Worm (Caenorhabditis elegans): Measurements from ENCODE around the gene dach-1.

Gene dach-1

DNA sequence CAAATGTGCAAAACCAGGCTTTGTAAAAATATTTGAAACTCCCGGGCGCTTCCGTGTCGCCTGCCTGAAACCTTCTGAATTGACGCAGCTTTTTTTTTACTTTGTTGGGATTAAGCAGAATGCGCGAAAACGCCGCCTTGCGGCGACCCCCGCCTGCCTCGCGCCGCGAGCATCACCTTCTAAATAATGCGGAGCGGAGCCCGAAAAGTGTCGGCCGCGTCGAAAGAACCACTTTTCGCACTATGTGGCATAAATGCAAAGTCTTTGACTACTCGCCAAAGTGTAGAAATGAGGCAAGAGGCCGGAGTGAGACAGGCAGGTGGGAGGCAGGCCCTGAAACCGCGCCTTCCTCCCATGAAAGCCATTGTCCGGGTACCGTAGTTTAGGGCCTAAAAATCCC is 36.7 kb upstream of the dach-1 start:
- TF ChIP-seq alr-1 (tag; optimal IDR thresholded peaks at IDR 0.05) (no peak), mab-5 (tag; optimal IDR thresholded peaks at IDR 0.05) (no peak), nhr-10 (tag; optimal IDR thresholded peaks at IDR 0.05) (no peak), nhr-25 (tag; optimal IDR thresholded peaks at IDR 0.05) (no peak), blmp-1 (tag; optimal IDR thresholded peaks at IDR 0.05; ENCODE audit: insufficient read depth) (no peak), nhr-237 (tag; optimal IDR thresholded peaks at IDR 0.05) (no peak), ztf-4 (tag; optimal IDR thresholded peaks at IDR 0.05) (no peak), ceh-82 (tag; optimal IDR thresholded peaks at IDR 0.05) (no peak), aly-2 (tag; optimal IDR thresholded peaks at IDR 0.05) (no peak), lin-39 (tag; optimal IDR thresholded peaks at IDR 0.05) (no peak), lin-13 (GFP tag; optimal IDR thresholded peaks at IDR 0.05) (no peak), F13H6.1 (tag; optimal IDR thresholded peaks at IDR 0.05) (no peak), C34F6.9 (tag; optimal IDR thresholded peaks at IDR 0.05) (no peak), ZK546.5 (tag; optimal IDR thresholded peaks at IDR 0.05) (no peak), nhr-12 (tag; optimal IDR thresholded peaks at IDR 0.05) (no peak)

DNA sequence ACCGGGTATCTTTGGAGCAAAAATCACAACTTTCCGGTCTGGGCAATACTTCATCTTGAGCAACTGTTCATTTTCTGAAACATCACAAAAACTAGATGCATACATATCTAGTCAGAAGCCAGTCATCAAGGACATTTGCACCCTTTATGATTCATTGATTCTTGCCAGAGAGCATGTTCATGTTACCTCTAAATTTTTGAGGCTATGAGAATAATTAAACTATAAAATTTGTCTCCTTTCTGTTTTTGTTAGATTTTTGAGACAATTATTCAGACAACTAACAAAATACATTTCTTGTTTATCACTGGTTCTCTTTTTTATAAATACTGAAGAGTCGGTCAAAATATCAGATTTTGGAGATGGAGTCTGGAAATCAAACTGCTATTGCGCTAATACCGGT is 33.3 kb upstream of the dach-1 start, which contains the start of gene srx-67:
TSS of gene srx-67 (plus strand) at position 301 of the 400 bp plus-strand sequence.
- TF ChIP-seq Y55F3AM.14 (GFP tag; optimal IDR thresholded peaks at IDR 0.05) (no peak), nhr-77 (tag; optimal IDR thresholded peaks at IDR 0.05) (no peak), lin-39 (tag; optimal IDR thresholded peaks at IDR 0.05) (no peak), sma-3 (GFP tag; optimal IDR thresholded peaks at IDR 0.05) (no peak), nhr-237 (tag; optimal IDR thresholded peaks at IDR 0.05) (no peak), crh-2 (tag; optimal IDR thresholded peaks at IDR 0.05) (no peak), sma-9 (GFP tag; optimal IDR thresholded peaks at IDR 0.05) (no peak), sma-9 (tag; optimal IDR thresholded peaks at IDR 0.05) (no peak), ama-1 (optimal IDR thresholded peaks at IDR 0.05) (no peak), unc-62 (GFP tag; optimal IDR thresholded peaks at IDR 0.05) (no peak), lin-11 (tag; optimal IDR thresholded peaks at IDR 0.05) (no peak), nhr-23 (tag; optimal IDR thresholded peaks at IDR 0.05) (no peak), sem-4 (tag; optimal IDR thresholded peaks at IDR 0.05) (no peak), aly-2 (tag; optimal IDR thresholded peaks at IDR 0.05) (no peak), gmeb-1 (tag; optimal IDR thresholded peaks at IDR 0.05) (no peak), C34F6.9 (tag; optimal IDR thresholded peaks at IDR 0.05) (no peak), zag-1 (tag; optimal IDR thresholded peaks at IDR 0.05) (no peak), nhr-21 (tag; optimal IDR thresholded peaks at IDR 0.05) (no peak), blmp-1 (tag; optimal IDR thresholded peaks at IDR 0.05; ENCODE audit: insufficient read depth) (no peak)

DNA sequence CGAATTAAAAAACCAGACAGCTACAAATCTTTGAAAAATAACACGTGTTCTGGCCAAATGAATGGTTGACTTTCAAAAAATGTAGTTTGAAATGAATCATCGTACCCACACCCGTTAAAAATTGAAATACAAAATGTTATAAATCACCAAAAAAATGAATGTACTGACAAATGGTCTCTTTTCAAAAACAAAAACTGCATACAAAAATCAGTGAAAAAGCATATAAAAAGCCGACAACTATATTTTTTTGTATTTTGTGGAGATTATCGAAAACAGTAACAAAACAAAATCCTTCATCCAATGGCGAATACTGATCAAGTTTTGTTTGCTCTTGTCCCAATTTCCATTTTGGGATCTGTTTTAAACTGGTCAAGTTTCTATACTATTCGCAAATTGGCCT is 30.5 kb upstream of the dach-1 start, which contains the start of gene srx-66:
TSS of gene srx-66 (plus strand) at position 301 of the 400 bp plus-strand sequence.
- TF ChIP-seq lin-39 (tag; optimal IDR thresholded peaks at IDR 0.05), result no peak
- TF ChIP-seq ztf-4 (tag; optimal IDR thresholded peaks at IDR 0.05), result no peak
- no peak for TF ChIP-seq F13H6.1 (tag; optimal IDR thresholded peaks at IDR 0.05)

DNA sequence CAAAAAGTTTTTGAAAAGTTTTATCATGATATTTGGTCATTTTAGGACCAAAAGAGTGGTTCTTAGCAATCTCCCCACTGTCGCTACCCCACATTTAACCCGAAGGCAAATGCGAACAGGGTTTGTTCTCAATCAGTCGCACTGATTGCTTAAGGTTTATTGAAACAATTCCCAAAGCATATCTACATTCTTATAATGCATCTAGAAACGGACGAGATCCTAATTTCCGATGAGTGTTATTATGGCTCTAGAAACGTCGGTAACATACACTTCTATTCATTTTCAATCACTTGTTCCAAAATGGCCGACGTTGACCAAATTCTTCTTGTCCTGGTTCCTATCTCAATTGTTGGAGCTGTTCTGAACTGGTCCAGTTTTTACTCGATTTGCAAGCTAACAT is 28.2 kb upstream of the dach-1 start, which contains the start of gene srx-65:
TSS of gene srx-65 (plus strand) at position 301 of the 400 bp plus-strand sequence.
- TF ChIP-seq crh-2 (tag; optimal IDR thresholded peaks at IDR 0.05) (no peak), mdl-1 (tag; optimal IDR thresholded peaks at IDR 0.05) (no peak), dmd-4 (tag; optimal IDR thresholded peaks at IDR 0.05) (no peak), ZK546.5 (tag; optimal IDR thresholded peaks at IDR 0.05) (no peak), sma-9 (GFP tag; optimal IDR thresholded peaks at IDR 0.05) (no peak), sma-9 (tag; optimal IDR thresholded peaks at IDR 0.05) (no peak), nhr-6 (tag; optimal IDR thresholded peaks at IDR 0.05) (no peak), unc-55 (GFP tag; optimal IDR thresholded peaks at IDR 0.05) (no peak), sma-3 (GFP tag; optimal IDR thresholded peaks at IDR 0.05) (no peak), elt-3 (tag; optimal IDR thresholded peaks at IDR 0.05) (no peak), blmp-1 (tag; optimal IDR thresholded peaks at IDR 0.05; ENCODE audit: insufficient read depth) (no peak), lin-13 (GFP tag; optimal IDR thresholded peaks at IDR 0.05) (no peak)

DNA sequence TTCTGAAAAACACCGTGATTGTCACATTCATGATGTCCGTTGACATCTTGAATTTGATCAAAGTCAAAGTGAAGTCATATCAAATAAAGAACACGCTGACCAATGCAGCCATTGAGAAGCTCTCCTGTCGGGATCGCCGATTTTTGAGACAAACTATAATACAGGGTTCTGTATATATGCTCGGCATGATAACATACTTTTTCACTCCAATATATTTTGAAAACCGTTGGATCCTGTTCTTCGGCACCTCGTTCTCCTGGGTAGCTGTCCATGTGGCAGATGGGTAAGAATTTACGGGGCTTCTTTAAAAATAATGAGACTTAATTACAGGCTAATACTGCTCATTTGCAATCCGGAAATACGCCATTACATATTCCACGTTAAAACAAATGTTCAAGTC is 27.3 kb upstream of the dach-1 start:
- TF ChIP-seq egl-27 (tag; optimal IDR thresholded peaks at IDR 0.05) (no peak), zag-1 (tag; optimal IDR thresholded peaks at IDR 0.05) (no peak)
